Fruit fly (Drosophila melanogaster) whole organism, embryonic: Measurements from ENCODE around the gene 5-HT7.

Source experiments
- CG10654 ChIP-seq: fragments of 200-800 bp; sonication (Bioruptor generic); optimal IDR thresholded peaks from 2 replicates; lab custom pipeline; 2016; ENCODE audit warnings: missing biosample characterization, missing genetic modification characterization
- CG11723 ChIP-seq: fragments of 200-800 bp; sonication (Bioruptor generic); optimal IDR thresholded peaks from 2 replicates; lab custom pipeline; 2017; ENCODE audit warnings: missing biosample characterization, mild to moderate bottlenecking, missing genetic modification characterization
- CG13775 ChIP-seq: fragments of 200-800 bp; sonication (Bioruptor generic); optimal IDR thresholded peaks from 3 replicates; lab custom pipeline; 2017; ENCODE audit warnings: missing biosample characterization, mild to moderate bottlenecking, missing genetic modification characterization
- CG1602 ChIP-seq: fragments of 200-800 bp; sonication (Bioruptor generic); optimal IDR thresholded peaks from 3 replicates; lab custom pipeline; 2016; ENCODE audit warnings: missing biosample characterization, missing genetic modification characterization
- CG16779 ChIP-seq: fragments of 200-800 bp; sonication (Bioruptor generic); IDR thresholded peaks from 2 replicates; pipeline ENCODE4 v1.3.6; 2022; ENCODE audit warnings: missing biosample characterization, missing genetic modification characterization
- CG17568 ChIP-seq: fragments of 200-800 bp; sonication (Bioruptor generic); optimal IDR thresholded peaks from 2 replicates; lab custom pipeline; 2018; ENCODE audit warnings: missing biosample characterization, mild to moderate bottlenecking, missing genetic modification characterization, moderate library complexity
- CG18619 ChIP-seq: fragments of 200-800 bp; sonication (Bioruptor generic); optimal IDR thresholded peaks from 3 replicates; lab custom pipeline; 2017; ENCODE audit warnings: missing biosample characterization, mild to moderate bottlenecking, missing genetic modification characterization
- CG30403 ChIP-seq: fragments of 200-800 bp; sonication (Bioruptor generic); optimal IDR thresholded peaks from 3 replicates; lab custom pipeline; 2016; ENCODE audit warnings: missing biosample characterization, missing genetic modification characterization
- CG32772 ChIP-seq: fragments of 200-800 bp; sonication (Bioruptor generic); IDR thresholded peaks from 2 replicates; pipeline ENCODE4 v1.3.6; 2022; ENCODE audit warnings: missing biosample characterization, missing genetic modification characterization
- CG34376 ChIP-seq: fragments of 200-800 bp; sonication (Bioruptor generic); optimal IDR thresholded peaks from 2 replicates; lab custom pipeline; 2018; ENCODE audit warnings: missing biosample characterization, mild to moderate bottlenecking, missing genetic modification characterization
- CG3847 ChIP-seq: fragments of 200-800 bp; sonication (Bioruptor generic); IDR thresholded peaks from 2 replicates; pipeline ENCODE4 v1.3.6; 2022; ENCODE audit warnings: missing biosample characterization, missing genetic modification characterization
- CG6689 ChIP-seq: fragments of 200-800 bp; sonication (Bioruptor generic); IDR thresholded peaks from 2 replicates; pipeline ENCODE4 v1.3.6; 2022; ENCODE audit warnings: missing biosample characterization, missing genetic modification characterization
- CG7357 ChIP-seq: fragments of 200-800 bp; sonication (Bioruptor generic); IDR thresholded peaks from 3 replicates; pipeline ENCODE4 v1.3.6; 2022; ENCODE audit warnings: missing biosample characterization, missing genetic modification characterization
- CG9797 ChIP-seq: fragments of 200-800 bp; sonication (Bioruptor generic); optimal IDR thresholded peaks from 3 replicates; lab custom pipeline; 2018; ENCODE audit warnings: missing biosample characterization, mild to moderate bottlenecking, missing genetic modification characterization
- CrebB ChIP-seq: fragments of 200-800 bp; sonication (Bioruptor generic); optimal IDR thresholded peaks from 3 replicates; lab custom pipeline; 2018; ENCODE audit warnings: missing biosample characterization, mild to moderate bottlenecking, missing genetic modification characterization
- Dip3 ChIP-seq: fragments of 200-800 bp; sonication (Bioruptor generic); optimal IDR thresholded peaks from 3 replicates; lab custom pipeline; 2016; ENCODE audit warnings: missing biosample characterization, missing genetic modification characterization
- Doc3 ChIP-seq: fragments of 200-800 bp; sonication (Bioruptor generic); IDR thresholded peaks from 3 replicates; pipeline ENCODE4 v1.3.6; 2022; ENCODE audit warnings: missing biosample characterization, missing genetic modification characterization; ENCODE audit not compliant: partially characterized antibody
- Drgx ChIP-seq: fragments of 200-800 bp; sonication (Bioruptor generic); IDR thresholded peaks from 2 replicates; pipeline ENCODE4 v1.3.6; 2022; ENCODE audit warnings: missing biosample characterization, missing genetic modification characterization
- Ets97D ChIP-seq: fragments of 200-800 bp; sonication (Bioruptor generic); optimal IDR thresholded peaks from 3 replicates; lab custom pipeline; 2016; ENCODE audit warnings: missing biosample characterization, missing genetic modification characterization
- Hmr ChIP-seq: fragments of 200-800 bp; sonication (Bioruptor generic); optimal IDR thresholded peaks from 3 replicates; lab custom pipeline; 2017; ENCODE audit warnings: mild to moderate bottlenecking, missing biosample characterization, missing genetic modification reagents, missing genetic modification characterization
- Hr3 ChIP-seq: fragments of 200-800 bp; sonication (Bioruptor generic); optimal IDR thresholded peaks from 3 replicates; lab custom pipeline; 2016; ENCODE audit warnings: missing biosample characterization, missing genetic modification characterization
- Jarid2 ChIP-seq: fragments of 200-800 bp; sonication (Bioruptor generic); optimal IDR thresholded peaks from 3 replicates; lab custom pipeline; 2017; ENCODE audit warnings: mild to moderate bottlenecking, missing biosample characterization, missing genetic modification reagents, missing genetic modification characterization
- MBD-R2 ChIP-seq: fragments of 200-800 bp; sonication (Bioruptor generic); IDR thresholded peaks from 2 replicates; pipeline ENCODE4 v1.3.6; 2022; ENCODE audit warnings: missing biosample characterization, missing genetic modification characterization
- Myb ChIP-seq: fragments of 200-800 bp; sonication (Bioruptor generic); optimal IDR thresholded peaks from 2 replicates; lab custom pipeline; 2016; ENCODE audit warnings: missing biosample characterization, missing genetic modification characterization
- NFAT ChIP-seq: fragments of 200-800 bp; sonication (Bioruptor generic); IDR thresholded peaks from 2 replicates; pipeline ENCODE4 v1.3.6; 2022; ENCODE audit warnings: missing biosample characterization, missing genetic modification characterization
- NK7.1 ChIP-seq: fragments of 200-800 bp; sonication (Bioruptor generic); optimal IDR thresholded peaks from 3 replicates; lab custom pipeline; 2016; ENCODE audit warnings: missing biosample characterization, missing genetic modification characterization
- Pdp1 ChIP-seq, 2 experiments: fragments of 200-800 bp; sonication (Bioruptor generic); optimal IDR thresholded peaks; 3 replicates each; lab custom pipeline; 2016; ENCODE audit warnings: missing biosample characterization in 2 of 2, missing genetic modification characterization in 2 of 2, mild to moderate bottlenecking in 1 of 2, moderate library complexity in 1 of 2
- Poxn ChIP-seq: fragments of 200-800 bp; sonication (Bioruptor generic); IDR thresholded peaks from 2 replicates; pipeline ENCODE4 v1.3.6; 2022; ENCODE audit warnings: missing biosample characterization, missing genetic modification characterization
- Ravus ChIP-seq: fragments of 200-800 bp; sonication (Bioruptor generic); IDR thresholded peaks from 2 replicates; pipeline ENCODE4 v1.3.6; 2022; ENCODE audit warnings: missing biosample characterization, missing genetic modification characterization
- Ssrp ChIP-seq: fragments of 200-800 bp; sonication (Bioruptor generic); optimal IDR thresholded peaks from 2 replicates; lab custom pipeline; 2018; ENCODE audit warnings: missing biosample characterization, mild to moderate bottlenecking, missing genetic modification characterization, moderate library complexity
- Taf1 ChIP-seq: fragments of 200-800 bp; sonication (Bioruptor generic); IDR thresholded peaks from 2 replicates; pipeline ENCODE4 v1.3.6; 2022; ENCODE audit warnings: missing biosample characterization, missing genetic modification characterization
- bowl ChIP-seq: fragments of 200-800 bp; sonication (Bioruptor generic); IDR thresholded peaks from 2 replicates; pipeline ENCODE4 v1.3.6; 2022; ENCODE audit warnings: missing biosample characterization, missing genetic modification characterization
- caup ChIP-seq: fragments of 200-800 bp; sonication (Bioruptor generic); optimal IDR thresholded peaks from 3 replicates; lab custom pipeline; 2017; ENCODE audit warnings: missing biosample characterization, mild to moderate bottlenecking, missing genetic modification characterization, moderate library complexity; ENCODE audit not compliant: severe bottlenecking
- chm ChIP-seq: fragments of 200-800 bp; sonication (Bioruptor generic); IDR thresholded peaks from 2 replicates; pipeline ENCODE4 v1.3.6; 2022; ENCODE audit warnings: missing biosample characterization, missing genetic modification characterization
- crol ChIP-seq: fragments of 200-800 bp; sonication (Bioruptor generic); IDR thresholded peaks from 2 replicates; pipeline ENCODE4 v1.3.6; 2022; ENCODE audit warnings: missing biosample characterization, missing genetic modification characterization
- disco-r ChIP-seq: fragments of 200-800 bp; sonication (Bioruptor generic); optimal IDR thresholded peaks from 2 replicates; lab custom pipeline; 2016; ENCODE audit warnings: missing biosample characterization, missing genetic modification characterization
- dpn ChIP-seq, 2 experiments: fragments of 200-800 bp; sonication (Bioruptor generic); optimal IDR thresholded peaks; 3 replicates each; lab custom pipeline; 2016; ENCODE audit warnings: missing biosample characterization in 2 of 2, missing genetic modification characterization in 2 of 2
- en ChIP-seq: fragments of 200-800 bp; sonication (Bioruptor generic); optimal IDR thresholded peaks from 2 replicates; lab custom pipeline; 2016; ENCODE audit warnings: missing biosample characterization, missing genetic modification characterization
- esg ChIP-seq: fragments of 200-800 bp; sonication (Bioruptor generic); conservative IDR thresholded peaks from 2 replicates; pipeline ENCODE4 v1.3.6; 2022; ENCODE audit warnings: missing biosample characterization, missing genetic modification characterization
- gce ChIP-seq: fragments of 200-800 bp; sonication (Bioruptor generic); IDR thresholded peaks from 3 replicates; pipeline ENCODE4 v1.3.6; 2022; ENCODE audit warnings: missing biosample characterization, missing genetic modification characterization
- gcm2 ChIP-seq: fragments of 200-800 bp; sonication (Bioruptor generic); optimal IDR thresholded peaks from 2 replicates; lab custom pipeline; 2016; ENCODE audit warnings: missing biosample characterization, missing genetic modification characterization
- jumu ChIP-seq: fragments of 200-800 bp; sonication (Bioruptor generic); optimal IDR thresholded peaks from 3 replicates; lab custom pipeline; 2016; ENCODE audit warnings: missing biosample characterization, missing genetic modification characterization
- knrl ChIP-seq: fragments of 200-800 bp; sonication (Bioruptor generic); IDR thresholded peaks from 3 replicates; pipeline ENCODE4 v1.3.6; 2022; ENCODE audit warnings: missing biosample characterization, missing genetic modification characterization; ENCODE audit not compliant: partially characterized antibody
- lab ChIP-seq: fragments of 200-800 bp; sonication (Bioruptor generic); optimal IDR thresholded peaks from 3 replicates; lab custom pipeline; 2017; ENCODE audit warnings: missing biosample characterization, missing genetic modification characterization, mild to moderate bottlenecking, moderate library complexity, missing genetic modification reagents
- psq ChIP-seq: fragments of 200-800 bp; sonication (Bioruptor generic); optimal IDR thresholded peaks from 2 replicates; lab custom pipeline; 2017; ENCODE audit warnings: missing biosample characterization, missing genetic modification characterization
- repo ChIP-seq: fragments of 200-800 bp; sonication (Bioruptor generic); optimal IDR thresholded peaks from 2 replicates; lab custom pipeline; 2016; ENCODE audit warnings: missing biosample characterization, missing genetic modification characterization
- shn ChIP-seq: fragments of 200-800 bp; sonication (Bioruptor generic); optimal IDR thresholded peaks from 3 replicates; lab custom pipeline; 2016; ENCODE audit warnings: missing biosample characterization, missing genetic modification characterization
- stc ChIP-seq: fragments of 200-800 bp; sonication (Bioruptor generic); IDR thresholded peaks from 2 replicates; pipeline ENCODE4 v1.3.6; 2022; ENCODE audit warnings: missing biosample characterization, missing genetic modification characterization
- trem ChIP-seq: fragments of 200-800 bp; optimal IDR thresholded peaks from 3 replicates; lab custom pipeline; 2019; ENCODE audit warnings: missing biosample characterization, mild to moderate bottlenecking, missing genetic modification characterization, moderate library complexity
- trh ChIP-seq: fragments of 200-800 bp; sonication (Bioruptor generic); optimal IDR thresholded peaks from 2 replicates; lab custom pipeline; 2016; ENCODE audit warnings: missing biosample characterization, missing genetic modification characterization
- unc-4 ChIP-seq: fragments of 200-800 bp; sonication (Bioruptor generic); IDR thresholded peaks from 2 replicates; pipeline ENCODE4 v1.3.6; 2022; ENCODE audit warnings: missing biosample characterization, missing genetic modification characterization; ENCODE audit not compliant: partially characterized antibody
- wek ChIP-seq: fragments of 200-800 bp; sonication (Bioruptor generic); optimal IDR thresholded peaks from 3 replicates; lab custom pipeline; 2018; ENCODE audit warnings: missing biosample characterization, mild to moderate bottlenecking, missing genetic modification characterization, moderate library complexity
- zfh1 ChIP-seq: fragments of 200-800 bp; sonication (Bioruptor generic); IDR thresholded peaks from 3 replicates; pipeline ENCODE4 v1.3.6; 2022; ENCODE audit warnings: missing biosample characterization, missing genetic modification characterization

The 5-HT7 gene

dm6 chr3R:30918872-30919271 is 97.8 kb downstream of the 5-HT7 start (continued):
- TF ChIP-seq Myb (GFP tag; lab: Kevin White, UChicago) (no peak), disco-r (no peak), CG3847 (no peak), crol (GFP tag; lab: Robert Waterston, UW) (no peak), lab (no peak), repo (GFP tag; lab: Kevin White, UChicago) (no peak), CG10654 (GFP tag; lab: Kevin White, UChicago) (no peak), Hr3 (no peak), gcm2 (GFP tag; lab: Kevin White, UChicago) (no peak), CG11723 (peak; percentile 3), trem (tag; lab: Kevin White, UChicago) (no peak), trh (GFP tag; lab: Kevin White, UChicago) (no peak), jumu (GFP tag; lab: Kevin White, UChicago) (no peak), Ravus (GFP tag; lab: Robert Waterston, UW) (no peak), CG9797 (GFP tag; lab: Kevin White, UChicago) (no peak), Dip3 (GFP tag; lab: Kevin White, UChicago) (no peak), CG18619 (GFP tag; lab: Kevin White, UChicago) (no peak), CG32772 (no peak), CG17568 (peak; percentile 47), CrebB (peak; percentile 46), zfh1 (GFP tag; lab: Robert Waterston, UW) (no peak), shn (GFP tag; lab: Kevin White, UChicago) (no peak), Ssrp (tag; lab: Kevin White, UChicago) (no peak), caup (GFP tag; lab: Kevin White, UChicago) (no peak), CG6689 (GFP tag; lab: Robert Waterston, UW) (no peak), Pdp1 (GFP tag; optimal IDR thresholded peaks at IDR 0.05; lab: Kevin White, UChicago) (peak in 1 of 2 experiments; percentile 6), Hmr (GFP tag; lab: Kevin White, UChicago) (peak; percentile 10), wek (GFP tag; lab: Kevin White, UChicago) (peak; percentile 45), Doc3 (GFP tag; lab: Robert Waterston, UW) (no peak), Ets97D (no peak), CG16779 (GFP tag; lab: Robert Waterston, UW) (no peak), psq (GFP tag; lab: Kevin White, UChicago) (no peak), chm (GFP tag; lab: Robert Waterston, UW) (0 out of 2 replicates have a peak, but pooled peaks have one; percentile 24), NFAT (GFP tag; lab: Robert Waterston, UW) (no peak), CG30403 (GFP tag; lab: Kevin White, UChicago) (no peak), knrl (GFP tag; lab: Robert Waterston, UW) (no peak), CG34376 (GFP tag; lab: Kevin White, UChicago) (no peak), CG7357 (GFP tag; lab: Robert Waterston, UW) (no peak), Drgx (no peak), unc-4 (GFP tag; lab: Robert Waterston, UW) (no peak), dpn (GFP tag; optimal IDR thresholded peaks at IDR 0.05; lab: Kevin White, UChicago) (no peak), Poxn (GFP tag; lab: Robert Waterston, UW) (no peak), esg (GFP tag; lab: Robert Waterston, UW) (no peak), Taf1 (no peak), bowl (GFP tag; lab: Robert Waterston, UW) (no peak), CG1602 (GFP tag; lab: Kevin White, UChicago) (no peak), NK7.1 (GFP tag; lab: Kevin White, UChicago) (no peak), MBD-R2 (GFP tag; lab: Robert Waterston, UW) (no peak), gce (no peak), en (no peak), Jarid2 (GFP tag; lab: Kevin White, UChicago) (no peak), CG13775 (GFP tag; lab: Kevin White, UChicago) (no peak), stc (no peak)
